Fruit fly (Drosophila melanogaster) whole organism, embryonic: ENCODE results near the gene Lamtor4.

ENCODE experiments used
- Atf3 ChIP-seq: fragments of 200-800 bp; sonication (Bioruptor generic); optimal IDR thresholded peaks from 3 replicates; lab custom pipeline; 2016; ENCODE audit warnings: missing biosample characterization, missing genetic modification characterization
- CG10543 ChIP-seq: fragments of 200-800 bp; sonication (Bioruptor generic); optimal IDR thresholded peaks from 3 replicates; lab custom pipeline; 2017; ENCODE audit warnings: missing biosample characterization, mild to moderate bottlenecking, missing genetic modification characterization, moderate library complexity
- CG11247 ChIP-seq: fragments of 200-800 bp; sonication (Bioruptor generic); IDR thresholded peaks from 2 replicates; pipeline ENCODE4 v1.3.6; 2022; ENCODE audit warnings: missing biosample characterization, missing genetic modification characterization
- CG11723 ChIP-seq: fragments of 200-800 bp; sonication (Bioruptor generic); optimal IDR thresholded peaks from 2 replicates; lab custom pipeline; 2017; ENCODE audit warnings: missing biosample characterization, mild to moderate bottlenecking, missing genetic modification characterization
- CG13894 ChIP-seq: fragments of 200-800 bp; sonication (Bioruptor generic); optimal IDR thresholded peaks from 3 replicates; lab custom pipeline; 2018; ENCODE audit warnings: missing biosample characterization, mild to moderate bottlenecking, missing genetic modification characterization, moderate library complexity
- CG1529 ChIP-seq: fragments of 200-800 bp; sonication (Bioruptor generic); optimal IDR thresholded peaks from 3 replicates; lab custom pipeline; 2018; ENCODE audit warnings: missing biosample characterization, missing genetic modification characterization
- CG15601 ChIP-seq: fragments of 200-800 bp; sonication (Bioruptor generic); optimal IDR thresholded peaks from 3 replicates; lab custom pipeline; 2019; ENCODE audit warnings: missing biosample characterization, mild to moderate bottlenecking, missing genetic modification characterization, moderate library complexity
- CG16813 ChIP-seq: fragments of 200-800 bp; sonication (Bioruptor generic); IDR thresholded peaks from 3 replicates; pipeline ENCODE4 v1.3.6; 2022; ENCODE audit warnings: missing biosample characterization, missing genetic modification characterization; ENCODE audit not compliant: partially characterized antibody
- CG18599 ChIP-seq: fragments of 200-800 bp; sonication (Bioruptor generic); optimal IDR thresholded peaks from 3 replicates; lab custom pipeline; 2017; ENCODE audit warnings: missing biosample characterization, missing genetic modification characterization, mild to moderate bottlenecking, moderate library complexity, missing genetic modification reagents
- CG34376 ChIP-seq: fragments of 200-800 bp; sonication (Bioruptor generic); optimal IDR thresholded peaks from 2 replicates; lab custom pipeline; 2018; ENCODE audit warnings: missing biosample characterization, mild to moderate bottlenecking, missing genetic modification characterization
- CG8281 ChIP-seq: fragments of 200-800 bp; sonication (Bioruptor generic); optimal IDR thresholded peaks from 2 replicates; lab custom pipeline; 2018; ENCODE audit warnings: missing biosample characterization, mild to moderate bottlenecking, missing genetic modification characterization, moderate library complexity
- CG8290 ChIP-seq, 3 experiments: fragments of 200-800 bp; sonication (Bioruptor generic); optimal IDR thresholded peaks; 2 replicates each; lab custom pipeline; 2016 to 2019; ENCODE audit warnings: missing biosample characterization in 3 of 3, missing genetic modification characterization in 3 of 3, mild to moderate bottlenecking in 2 of 3, moderate library complexity in 1 of 3
- Camta ChIP-seq: fragments of 200-800 bp; sonication (Bioruptor generic); optimal IDR thresholded peaks from 2 replicates; lab custom pipeline; 2016; ENCODE audit warnings: missing biosample characterization, missing genetic modification characterization
- Dbx ChIP-seq: fragments of 200-800 bp; sonication (Bioruptor generic); IDR thresholded peaks from 3 replicates; pipeline ENCODE4 v1.3.6; 2022; ENCODE audit warnings: missing biosample characterization, missing genetic modification characterization
- Deaf1 ChIP-seq: fragments of 200-800 bp; optimal IDR thresholded peaks from 3 replicates; lab custom pipeline; 2019; ENCODE audit warnings: missing biosample characterization, mild to moderate bottlenecking, missing genetic modification characterization, moderate library complexity
- Fer1 ChIP-seq: fragments of 200-800 bp; sonication (Bioruptor generic); optimal IDR thresholded peaks from 2 replicates; lab custom pipeline; 2017; ENCODE audit warnings: missing biosample characterization, mild to moderate bottlenecking, missing genetic modification characterization
- Gug ChIP-seq: fragments of 200-800 bp; sonication (Bioruptor generic); IDR thresholded peaks from 4 replicates; pipeline ENCODE4 v1.3.6; 2022; ENCODE audit warnings: missing biosample characterization, missing genetic modification characterization
- H2.0 ChIP-seq: fragments of 200-800 bp; sonication (Bioruptor generic); IDR thresholded peaks from 2 replicates; pipeline ENCODE4 v1.3.6; 2022; ENCODE audit warnings: missing biosample characterization, missing genetic modification characterization
- HHEX ChIP-seq: fragments of 200-800 bp; sonication (Bioruptor generic); optimal IDR thresholded peaks from 3 replicates; lab custom pipeline; 2017; ENCODE audit warnings: missing biosample characterization, mild to moderate bottlenecking, missing genetic modification characterization, missing genetic modification reagents
- HLHmδ ChIP-seq: fragments of 200-800 bp; sonication (Bioruptor generic); optimal IDR thresholded peaks from 2 replicates; lab custom pipeline; 2018; ENCODE audit warnings: missing biosample characterization, mild to moderate bottlenecking, missing genetic modification characterization, moderate library complexity
- Hey ChIP-seq: fragments of 200-800 bp; sonication (Bioruptor generic); optimal IDR thresholded peaks from 3 replicates; lab custom pipeline; 2018; ENCODE audit warnings: missing biosample characterization, mild to moderate bottlenecking, missing genetic modification characterization
- HmgZ ChIP-seq: fragments of 200-800 bp; sonication (Bioruptor generic); optimal IDR thresholded peaks from 2 replicates; lab custom pipeline; 2018; ENCODE audit warnings: missing biosample characterization, mild to moderate bottlenecking, missing genetic modification characterization
- Hmr ChIP-seq: fragments of 200-800 bp; sonication (Bioruptor generic); optimal IDR thresholded peaks from 3 replicates; lab custom pipeline; 2017; ENCODE audit warnings: mild to moderate bottlenecking, missing biosample characterization, missing genetic modification reagents, missing genetic modification characterization
- Jarid2 ChIP-seq: fragments of 200-800 bp; sonication (Bioruptor generic); optimal IDR thresholded peaks from 3 replicates; lab custom pipeline; 2017; ENCODE audit warnings: mild to moderate bottlenecking, missing biosample characterization, missing genetic modification reagents, missing genetic modification characterization
- Lim3 ChIP-seq: fragments of 200-800 bp; sonication (Bioruptor generic); IDR thresholded peaks from 2 replicates; pipeline ENCODE4 v1.3.6; 2022; ENCODE audit warnings: missing biosample characterization, missing genetic modification characterization
- Med ChIP-seq: fragments of 200-800 bp; sonication (Bioruptor generic); peaks from one replicate; lab custom pipeline; 2016; ENCODE audit warnings: missing biosample characterization, missing genetic modification characterization, mild to moderate bottlenecking, inconsistent platforms, moderate library complexity
- Pdp1 ChIP-seq, 2 experiments: fragments of 200-800 bp; sonication (Bioruptor generic); optimal IDR thresholded peaks; 3 replicates each; lab custom pipeline; 2016; ENCODE audit warnings: missing biosample characterization in 2 of 2, missing genetic modification characterization in 2 of 2, mild to moderate bottlenecking in 1 of 2, moderate library complexity in 1 of 2
- Sox102F ChIP-seq: fragments of 200-800 bp; sonication (Bioruptor generic); optimal IDR thresholded peaks from 2 replicates; lab custom pipeline; 2018; ENCODE audit warnings: missing biosample characterization, mild to moderate bottlenecking, missing genetic modification characterization, moderate library complexity
- Sry-β ChIP-seq: fragments of 200-800 bp; sonication (Bioruptor generic); optimal IDR thresholded peaks from 2 replicates; lab custom pipeline; 2018; ENCODE audit warnings: missing biosample characterization, mild to moderate bottlenecking, missing genetic modification characterization, moderate library complexity
- Tbp ChIP-seq: fragments of >200 bp; optimal IDR thresholded peaks from 2 replicates; lab custom pipeline; 2018; ENCODE audit warnings: missing biosample characterization, missing genetic modification characterization
- bab2 ChIP-seq: fragments of 200-800 bp; sonication (Bioruptor generic); optimal IDR thresholded peaks from 2 replicates; lab custom pipeline; 2016; ENCODE audit warnings: missing biosample characterization, missing genetic modification characterization
- bsh ChIP-seq, 2 experiments: fragments of 200-800 bp; sonication (Bioruptor generic); optimal IDR thresholded peaks; 2 replicates each; lab custom pipeline; 2017 to 2018; ENCODE audit warnings: mild to moderate bottlenecking in 2 of 2, missing biosample characterization in 2 of 2, missing genetic modification characterization in 2 of 2, moderate library complexity in 1 of 2
- chinmo ChIP-seq: fragments of 200-800 bp; sonication (Bioruptor generic); IDR thresholded peaks from 4 replicates; pipeline ENCODE4 v1.3.6; 2022; ENCODE audit warnings: missing biosample characterization, missing genetic modification characterization; ENCODE audit not compliant: partially characterized antibody
- crol ChIP-seq: fragments of 200-800 bp; sonication (Bioruptor generic); IDR thresholded peaks from 2 replicates; pipeline ENCODE4 v1.3.6; 2022; ENCODE audit warnings: missing biosample characterization, missing genetic modification characterization
- crp ChIP-seq, 2 experiments: fragments of 200-800 bp; sonication (Bioruptor generic); optimal IDR thresholded peaks; 2 replicates in 1 of 2; 3 replicates in 1 of 2; lab custom pipeline; 2017; ENCODE audit warnings: missing biosample characterization in 2 of 2, missing genetic modification characterization in 2 of 2, mild to moderate bottlenecking in 1 of 2, moderate library complexity in 1 of 2
- dimm ChIP-seq: fragments of 200-800 bp; sonication (Bioruptor generic); IDR thresholded peaks from 2 replicates; pipeline ENCODE4 v1.3.6; 2022; ENCODE audit warnings: missing biosample characterization, missing genetic modification characterization
- esg ChIP-seq: fragments of 200-800 bp; sonication (Bioruptor generic); conservative IDR thresholded peaks from 2 replicates; pipeline ENCODE4 v1.3.6; 2022; ENCODE audit warnings: missing biosample characterization, missing genetic modification characterization
- ham ChIP-seq: fragments of 200-800 bp; sonication (Bioruptor generic); IDR thresholded peaks from 2 replicates; pipeline ENCODE4 v1.3.6; 2022; ENCODE audit warnings: missing biosample characterization, missing genetic modification characterization
- lab ChIP-seq: fragments of 200-800 bp; sonication (Bioruptor generic); optimal IDR thresholded peaks from 3 replicates; lab custom pipeline; 2017; ENCODE audit warnings: missing biosample characterization, missing genetic modification characterization, mild to moderate bottlenecking, moderate library complexity, missing genetic modification reagents
- mirr ChIP-seq: fragments of 200-800 bp; sonication (Bioruptor generic); optimal IDR thresholded peaks from 3 replicates; lab custom pipeline; 2018; ENCODE audit warnings: missing biosample characterization, mild to moderate bottlenecking, missing genetic modification characterization
- nom ChIP-seq: fragments of 200-800 bp; sonication (Bioruptor generic); optimal IDR thresholded peaks from 2 replicates; lab custom pipeline; 2017; ENCODE audit warnings: missing biosample characterization, missing genetic modification characterization, mild to moderate bottlenecking, moderate library complexity, missing genetic modification reagents
- pho ChIP-seq: fragments of 200-800 bp; sonication (Bioruptor generic); optimal IDR thresholded peaks from 2 replicates; lab custom pipeline; 2016; ENCODE audit warnings: missing biosample characterization, missing genetic modification characterization
- scrt ChIP-seq: fragments of 200-800 bp; sonication (Bioruptor generic); optimal IDR thresholded peaks from 2 replicates; lab custom pipeline; 2018; ENCODE audit warnings: missing biosample characterization, mild to moderate bottlenecking, missing genetic modification characterization, moderate library complexity
- sd ChIP-seq: fragments of 200-800 bp; sonication (Bioruptor generic); optimal IDR thresholded peaks from 3 replicates; lab custom pipeline; 2018; ENCODE audit warnings: missing biosample characterization, mild to moderate bottlenecking, missing genetic modification characterization, moderate library complexity
- seq ChIP-seq: fragments of 200-800 bp; sonication (Bioruptor generic); IDR thresholded peaks from 2 replicates; pipeline ENCODE4 v1.3.6; 2022; ENCODE audit warnings: missing biosample characterization, missing genetic modification characterization

Lamtor4 gene

DNA sequence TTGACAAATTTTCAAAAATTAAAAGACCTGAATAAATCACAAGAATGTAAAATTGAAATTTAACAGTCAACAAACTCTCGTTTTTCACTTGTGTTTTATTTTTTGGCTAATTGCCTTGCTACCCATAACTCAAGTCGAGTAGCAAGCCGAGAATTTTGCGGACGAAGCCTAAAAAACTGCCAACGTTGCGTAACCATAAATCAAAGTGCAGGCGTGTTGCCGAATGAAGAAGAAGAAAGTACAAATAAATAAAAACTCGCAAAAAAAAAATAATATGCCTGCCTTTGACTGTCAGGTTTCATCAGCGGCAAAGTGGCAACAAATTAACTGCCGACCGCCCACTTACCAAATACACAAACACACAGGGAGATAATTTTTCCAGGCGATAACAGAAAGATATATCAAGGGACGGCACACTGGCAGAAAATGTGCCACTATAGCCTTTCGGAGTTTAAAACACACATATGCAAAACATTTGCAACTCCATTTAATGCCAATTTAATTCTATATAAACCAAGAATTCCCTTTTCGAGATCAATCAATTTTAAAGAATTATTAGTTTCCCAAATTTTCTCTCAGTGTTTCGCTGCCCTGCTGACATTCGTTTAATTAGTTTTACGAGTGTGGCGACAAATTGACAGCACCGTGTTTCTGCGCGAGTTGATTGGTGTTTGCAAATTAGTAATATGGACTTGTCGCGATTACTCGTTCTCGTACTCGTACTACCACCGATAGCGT, 31.7 kb downstream of the Lamtor4 start (continued):
- TF ChIP-seq Sry-β (GFP tag; lab: Kevin White, UChicago) (no peak), bsh (GFP tag; optimal IDR thresholded peaks at IDR 0.05; lab: Kevin White, UChicago) (peak in 1 of 2 experiments; percentile 81), CG18599 (GFP tag; lab: Kevin White, UChicago) (peak; percentile 97), HHEX (GFP tag; lab: Kevin White, UChicago) (peak; percentile 87), pho (peak; percentile 94), Gug (GFP tag; lab: Robert Waterston, UW) (peak; percentile 81), dimm (GFP tag; lab: Robert Waterston, UW) (peak; percentile 47; the same call in 1 of the 2 replicates), CG11247 (GFP tag; lab: Robert Waterston, UW) (peak; percentile 83), CG15601 (tag; lab: Kevin White, UChicago) (peak; percentile 58), H2.0 (GFP tag; lab: Robert Waterston, UW) (peak; percentile 80), CG34376 (GFP tag; lab: Kevin White, UChicago) (peak; percentile 85), Camta (peak; percentile 68), bab2 (GFP tag; lab: Kevin White, UChicago) (peak; percentile 89), HLHmδ (no peak), Sox102F (peak; percentile 87), CG16813 (GFP tag; lab: Robert Waterston, UW) (no peak), Tbp (no peak), crp (GFP tag; optimal IDR thresholded peaks at IDR 0.05; lab: Kevin White, UChicago) (peak in 1 of 2 experiments; percentile 37), Dbx (GFP tag; lab: Robert Waterston, UW) (peak; percentile 95)

DNA sequence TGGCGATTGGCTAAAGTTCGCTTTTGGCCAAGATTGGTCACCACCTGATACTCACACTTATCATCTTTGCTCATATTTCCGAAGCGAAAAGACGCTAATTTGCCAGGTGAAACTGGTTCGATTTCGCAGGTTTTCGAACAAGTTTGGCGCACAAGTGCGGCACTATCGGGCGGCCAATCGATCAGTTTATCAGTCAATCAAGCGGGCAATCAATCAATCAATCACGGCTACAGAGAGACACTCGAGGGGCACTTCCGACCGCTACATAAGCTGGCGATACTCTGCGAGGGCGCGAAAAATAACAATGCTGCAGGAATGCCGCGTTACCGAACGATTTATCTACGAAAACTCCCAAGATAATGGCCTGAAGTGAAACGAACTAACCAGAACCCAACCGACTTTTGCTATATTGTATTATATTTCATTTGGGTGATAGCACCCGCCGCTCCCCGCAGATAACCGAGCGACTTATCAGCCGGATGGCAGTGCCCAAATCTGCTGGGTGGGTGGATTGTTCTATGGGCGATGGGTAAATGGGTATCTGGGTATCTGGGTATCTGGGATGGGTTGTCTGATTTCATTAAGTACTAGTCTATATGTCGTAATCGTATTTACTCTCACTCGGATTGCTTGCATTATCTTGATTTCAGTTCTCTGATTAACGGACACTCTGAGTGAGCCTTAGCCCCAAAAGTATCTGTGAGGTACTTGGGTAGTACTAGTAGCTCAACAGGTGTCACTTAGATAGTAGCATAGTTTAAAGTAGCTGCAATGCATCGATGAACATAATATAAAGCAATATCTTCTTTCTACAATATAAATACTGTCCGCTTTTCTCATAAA, 32.5 kb downstream of the Lamtor4 start:
- TF ChIP-seq esg: no peak
- TF ChIP-seq Hmr (GFP tag; lab: Kevin White, UChicago): peak; percentile 9
- TF ChIP-seq Fer1 (GFP tag; lab: Kevin White, UChicago): peak; percentile 29
- TF ChIP-seq CG8290 (GFP tag; optimal IDR thresholded peaks at IDR 0.05; lab: Kevin White, UChicago): no peak
- peak in 1 of 2 experiments; percentile 43 for TF ChIP-seq CG8290 (tag; optimal IDR thresholded peaks at IDR 0.05; lab: Kevin White, UChicago)
- no peak for TF ChIP-seq scrt (GFP tag; lab: Kevin White, UChicago)
- TF ChIP-seq sd: peak; percentile 89
- TF ChIP-seq CG8281 (tag; lab: Kevin White, UChicago): peak; percentile 97
- peak; percentile 72; the same call in 1 of the 2 replicates for TF ChIP-seq Lim3
- TF ChIP-seq CG13894: peak; percentile 25
- no peak for TF ChIP-seq CG1529 (GFP tag; lab: Kevin White, UChicago)
- peak; percentile 85 for TF ChIP-seq mirr (GFP tag; lab: Kevin White, UChicago)
- TF ChIP-seq nom: no peak
- peak; percentile 45 for TF ChIP-seq HmgZ (tag; lab: Kevin White, UChicago)
- peak in 1 of 2 experiments; percentile 75 for TF ChIP-seq Pdp1 (GFP tag; optimal IDR thresholded peaks at IDR 0.05; lab: Kevin White, UChicago)
- TF ChIP-seq lab (GFP tag; lab: Kevin White, UChicago): peak; percentile 39
- TF ChIP-seq ham (GFP tag; lab: Robert Waterston, UW): 0 out of 2 replicates have a peak, but pooled peaks have one; percentile 48
- TF ChIP-seq Hey (tag; lab: Kevin White, UChicago): peak; percentile 31
- no peak for TF ChIP-seq CG11723 (GFP tag; lab: Kevin White, UChicago)
- no peak for TF ChIP-seq Atf3 (GFP tag; lab: Kevin White, UChicago)
- TF ChIP-seq Deaf1 (tag; lab: Kevin White, UChicago): peak; percentile 7
- peak; percentile 21 for TF ChIP-seq Med (GFP tag; lab: Kevin White, UChicago)
- TF ChIP-seq CG34376 (GFP tag; lab: Kevin White, UChicago): peak; percentile 74
- TF ChIP-seq crol: peak; percentile 79
- TF ChIP-seq chinmo (GFP tag; lab: Robert Waterston, UW): peak; percentile 35; the same call in 1 of the 4 replicates
- TF ChIP-seq seq (GFP tag; lab: Robert Waterston, UW): no peak
- peak; percentile 69 for TF ChIP-seq CG10543 (GFP tag; lab: Kevin White, UChicago)
- no peak for TF ChIP-seq Jarid2 (GFP tag; lab: Kevin White, UChicago)
